Fruit fly (Drosophila melanogaster) whole organism, embryonic: Measurements from ENCODE around the gene CG31468.

ENCODE experiments used
- Aef1 ChIP-seq: fragments of 200-800 bp; sonication (Bioruptor generic); IDR thresholded peaks from 3 replicates; pipeline ENCODE4 v1.3.6; 2022; ENCODE audit warnings: missing biosample characterization, missing genetic modification characterization
- Atf6 ChIP-seq: fragments of 200-800 bp; sonication (Bioruptor generic); IDR thresholded peaks from 2 replicates; pipeline ENCODE4 v1.3.6; 2022; ENCODE audit warnings: missing biosample characterization, missing genetic modification characterization
- B-H1 ChIP-seq: fragments of 200-800 bp; sonication (Bioruptor generic); IDR thresholded peaks from 3 replicates; pipeline ENCODE4 v1.3.6; 2022; ENCODE audit warnings: missing biosample characterization, missing genetic modification characterization
- CG10147 ChIP-seq: fragments of 200-800 bp; sonication (Bioruptor generic); optimal IDR thresholded peaks from 2 replicates; lab custom pipeline; 2019; ENCODE audit warnings: missing biosample characterization, mild to moderate bottlenecking, missing genetic modification characterization, moderate library complexity
- CG11085 ChIP-seq: fragments of 200-800 bp; sonication (Bioruptor generic); IDR thresholded peaks from 2 replicates; pipeline ENCODE4 v1.3.6; 2022; ENCODE audit warnings: missing biosample characterization, missing genetic modification characterization
- CG12659 ChIP-seq: fragments of 200-800 bp; sonication (Bioruptor generic); optimal IDR thresholded peaks from 3 replicates; lab custom pipeline; 2017; ENCODE audit warnings: mild to moderate bottlenecking, missing biosample characterization, missing genetic modification reagents, missing genetic modification characterization
- CG12769 ChIP-seq: fragments of 200-800 bp; sonication (Bioruptor generic); optimal IDR thresholded peaks from 2 replicates; lab custom pipeline; 2019; ENCODE audit warnings: missing biosample characterization, mild to moderate bottlenecking, missing genetic modification characterization, moderate library complexity
- CG13624 ChIP-seq: fragments of 200-800 bp; sonication (Bioruptor generic); optimal IDR thresholded peaks from 2 replicates; lab custom pipeline; 2016; ENCODE audit warnings: missing biosample characterization, missing genetic modification characterization
- CG14050 ChIP-seq: fragments of 200-800 bp; sonication (Bioruptor generic); IDR thresholded peaks from 3 replicates; pipeline ENCODE4 v1.3.6; 2022; ENCODE audit warnings: missing biosample characterization, missing genetic modification characterization
- CG14441 ChIP-seq: fragments of 200-800 bp; sonication (Bioruptor generic); IDR thresholded peaks from 2 replicates; pipeline ENCODE4 v1.3.6; 2022; ENCODE audit warnings: missing biosample characterization, missing genetic modification characterization
- CG17385 ChIP-seq: fragments of 200-800 bp; sonication (Bioruptor generic); optimal IDR thresholded peaks from 3 replicates; lab custom pipeline; 2018; ENCODE audit warnings: missing biosample characterization, mild to moderate bottlenecking, missing genetic modification characterization
- CG17568 ChIP-seq: fragments of 200-800 bp; sonication (Bioruptor generic); optimal IDR thresholded peaks from 2 replicates; lab custom pipeline; 2018; ENCODE audit warnings: missing biosample characterization, mild to moderate bottlenecking, missing genetic modification characterization, moderate library complexity
- CG17829 ChIP-seq: fragments of 200-800 bp; optimal IDR thresholded peaks from 2 replicates; lab custom pipeline; 2019; ENCODE audit warnings: missing biosample characterization, mild to moderate bottlenecking, missing genetic modification characterization, moderate library complexity
- CG2712 ChIP-seq: fragments of 200-800 bp; optimal IDR thresholded peaks from 3 replicates; lab custom pipeline; 2019; ENCODE audit warnings: missing biosample characterization, mild to moderate bottlenecking, missing genetic modification characterization, moderate library complexity
- CG30431 ChIP-seq: fragments of 200-800 bp; sonication (Bioruptor generic); optimal IDR thresholded peaks from 2 replicates; lab custom pipeline; 2017; ENCODE audit warnings: missing biosample characterization, missing genetic modification characterization
- CG32532 ChIP-seq: fragments of 200-800 bp; sonication (Bioruptor generic); IDR thresholded peaks from 2 replicates; pipeline ENCODE4 v1.3.6; 2022; ENCODE audit warnings: missing biosample characterization, missing genetic modification characterization
- CG6654 ChIP-seq: fragments of 200-800 bp; sonication (Bioruptor generic); optimal IDR thresholded peaks from 2 replicates; lab custom pipeline; 2017; ENCODE audit warnings: missing biosample characterization, mild to moderate bottlenecking, missing genetic modification characterization
- CG7271 ChIP-seq: fragments of 200-800 bp; sonication (Bioruptor generic); optimal IDR thresholded peaks from 2 replicates; lab custom pipeline; 2018; ENCODE audit warnings: missing biosample characterization, mild to moderate bottlenecking, missing genetic modification characterization, moderate library complexity
- CG7556 ChIP-seq: fragments of 200-800 bp; sonication (Bioruptor generic); optimal IDR thresholded peaks from 2 replicates; lab custom pipeline; 2017; ENCODE audit warnings: missing biosample characterization, mild to moderate bottlenecking, missing genetic modification characterization
- CG8290 ChIP-seq, 3 experiments: fragments of 200-800 bp; sonication (Bioruptor generic); optimal IDR thresholded peaks; 2 replicates each; lab custom pipeline; 2016 to 2019; ENCODE audit warnings: missing biosample characterization in 3 of 3, missing genetic modification characterization in 3 of 3, mild to moderate bottlenecking in 2 of 3, moderate library complexity in 1 of 3
- CG8944 ChIP-seq: fragments of 200-800 bp; sonication (Bioruptor generic); optimal IDR thresholded peaks from 3 replicates; lab custom pipeline; 2016; ENCODE audit warnings: missing biosample characterization, missing genetic modification characterization
- D19B ChIP-seq: fragments of 200-800 bp; sonication (Bioruptor generic); optimal IDR thresholded peaks from 2 replicates; lab custom pipeline; 2017; ENCODE audit warnings: missing biosample characterization, mild to moderate bottlenecking, missing genetic modification characterization
- MESR4 ChIP-seq: fragments of 200-800 bp; sonication (Bioruptor generic); optimal IDR thresholded peaks from 2 replicates; lab custom pipeline; 2018; ENCODE audit warnings: missing biosample characterization, mild to moderate bottlenecking, missing genetic modification characterization, moderate library complexity
- Nf-YC ChIP-seq: fragments of 200-800 bp; optimal IDR thresholded peaks from 3 replicates; lab custom pipeline; 2019; ENCODE audit warnings: missing biosample characterization, mild to moderate bottlenecking, missing genetic modification characterization, moderate library complexity
- Oli ChIP-seq: fragments of 200-800 bp; sonication (Bioruptor generic); optimal IDR thresholded peaks from 2 replicates; lab custom pipeline; 2018; ENCODE audit warnings: missing biosample characterization, mild to moderate bottlenecking, missing genetic modification characterization, moderate library complexity
- Ptx1 ChIP-seq: fragments of 200-800 bp; sonication (Bioruptor generic); IDR thresholded peaks from 2 replicates; pipeline ENCODE4 v1.3.6; 2022; ENCODE audit warnings: missing biosample characterization, missing genetic modification characterization
- Ssrp ChIP-seq: fragments of 200-800 bp; sonication (Bioruptor generic); optimal IDR thresholded peaks from 2 replicates; lab custom pipeline; 2018; ENCODE audit warnings: missing biosample characterization, mild to moderate bottlenecking, missing genetic modification characterization, moderate library complexity
- Stat92E ChIP-seq, 3 experiments: fragments of >200 bp in 2 of 3; fragments of 200-800 bp in 1 of 3; sonication (Bioruptor generic) in 1 of 3; optimal IDR thresholded peaks; 2 replicates each; lab custom pipeline; 2017 to 2019; ENCODE audit warnings: missing biosample characterization in 3 of 3, missing genetic modification characterization in 3 of 3, mild to moderate bottlenecking in 1 of 3, moderate library complexity in 1 of 3
- Taf1 ChIP-seq: fragments of 200-800 bp; sonication (Bioruptor generic); IDR thresholded peaks from 2 replicates; pipeline ENCODE4 v1.3.6; 2022; ENCODE audit warnings: missing biosample characterization, missing genetic modification characterization
- aop ChIP-seq: fragments of 200-800 bp; sonication (Bioruptor generic); IDR thresholded peaks from 2 replicates; pipeline ENCODE4 v1.3.6; 2022; ENCODE audit warnings: missing biosample characterization, missing genetic modification characterization
- ato ChIP-seq: fragments of 200-800 bp; sonication (Bioruptor generic); IDR thresholded peaks from 2 replicates; pipeline ENCODE4 v1.3.6; 2022; ENCODE audit warnings: missing biosample characterization, missing genetic modification characterization; ENCODE audit not compliant: partially characterized antibody
- en ChIP-seq: fragments of 200-800 bp; sonication (Bioruptor generic); optimal IDR thresholded peaks from 2 replicates; lab custom pipeline; 2016; ENCODE audit warnings: missing biosample characterization, missing genetic modification characterization
- esg ChIP-seq: fragments of 200-800 bp; sonication (Bioruptor generic); conservative IDR thresholded peaks from 2 replicates; pipeline ENCODE4 v1.3.6; 2022; ENCODE audit warnings: missing biosample characterization, missing genetic modification characterization
- ind ChIP-seq: fragments of 200-800 bp; sonication (Bioruptor generic); optimal IDR thresholded peaks from 3 replicates; lab custom pipeline; 2016; ENCODE audit warnings: missing biosample characterization, missing genetic modification characterization
- knrl ChIP-seq: fragments of 200-800 bp; sonication (Bioruptor generic); IDR thresholded peaks from 3 replicates; pipeline ENCODE4 v1.3.6; 2022; ENCODE audit warnings: missing biosample characterization, missing genetic modification characterization; ENCODE audit not compliant: partially characterized antibody
- lola ChIP-seq, 3 experiments: fragments of >200 bp in 2 of 3; fragments of 200-800 bp in 1 of 3; sonication (Bioruptor generic) in 1 of 3; optimal IDR thresholded peaks; 2 replicates each; lab custom pipeline; 2017 to 2019; ENCODE audit warnings: missing biosample characterization in 3 of 3, missing genetic modification characterization in 3 of 3, mild to moderate bottlenecking in 1 of 3, moderate library complexity in 1 of 3
- mld ChIP-seq: fragments of 200-800 bp; sonication (Bioruptor generic); IDR thresholded peaks from 3 replicates; pipeline ENCODE4 v1.3.6; 2022; ENCODE audit warnings: missing biosample characterization, missing genetic modification characterization; ENCODE audit not compliant: partially characterized antibody
- nerfin-1 ChIP-seq: fragments of 200-800 bp; sonication (Bioruptor generic); optimal IDR thresholded peaks from 3 replicates; lab custom pipeline; 2019; ENCODE audit warnings: missing biosample characterization, mild to moderate bottlenecking, missing genetic modification characterization, moderate library complexity
- oc ChIP-seq: fragments of 200-800 bp; sonication (Bioruptor generic); optimal IDR thresholded peaks from 2 replicates; lab custom pipeline; 2018; ENCODE audit warnings: missing biosample characterization, mild to moderate bottlenecking, missing genetic modification characterization, moderate library complexity
- org-1 ChIP-seq: fragments of 200-800 bp; sonication (Bioruptor generic); optimal IDR thresholded peaks from 2 replicates; lab custom pipeline; 2017; ENCODE audit warnings: missing biosample characterization, missing genetic modification characterization
- pan ChIP-seq, 4 experiments: fragments of >200 bp in 3 of 4; fragments of 200-800 bp in 1 of 4; sonication (Bioruptor generic) in 1 of 4; optimal IDR thresholded peaks in 3 of 4; IDR thresholded peaks in 1 of 4; 2 replicates each; pipeline versions ENCODE4 v1.3.6 to Lab custom; 2017 to 2022; ENCODE audit warnings: missing biosample characterization in 2 of 4, missing genetic modification characterization in 2 of 4, mixed read lengths in 1 of 4
- rib ChIP-seq: fragments of 200-800 bp; sonication (Bioruptor generic); IDR thresholded peaks from 2 replicates; pipeline ENCODE4 v1.3.6; 2022; ENCODE audit warnings: missing biosample characterization, missing genetic modification characterization
- salm ChIP-seq: fragments of 200-800 bp; sonication (Bioruptor generic); optimal IDR thresholded peaks from 2 replicates; lab custom pipeline; 2018; ENCODE audit warnings: missing biosample characterization, mild to moderate bottlenecking, missing genetic modification characterization
- tll ChIP-seq, 2 experiments: fragments of 200-800 bp in 1 of 2; fragments of >200 bp in 1 of 2; sonication (Bioruptor generic) in 1 of 2; optimal IDR thresholded peaks; 2 replicates each; lab custom pipeline; 2017 to 2019; ENCODE audit warnings: missing biosample characterization in 2 of 2, missing genetic modification characterization in 2 of 2, mild to moderate bottlenecking in 1 of 2, moderate library complexity in 1 of 2
- tna ChIP-seq: fragments of 200-800 bp; sonication (Bioruptor generic); IDR thresholded peaks from 2 replicates; pipeline ENCODE4 v1.3.6; 2022; ENCODE audit warnings: missing biosample characterization, missing genetic modification characterization; ENCODE audit not compliant: partially characterized antibody
- unc-4 ChIP-seq: fragments of 200-800 bp; sonication (Bioruptor generic); IDR thresholded peaks from 2 replicates; pipeline ENCODE4 v1.3.6; 2022; ENCODE audit warnings: missing biosample characterization, missing genetic modification characterization; ENCODE audit not compliant: partially characterized antibody
- zen ChIP-seq: fragments of 200-800 bp; sonication (Bioruptor generic); optimal IDR thresholded peaks from 3 replicates; lab custom pipeline; 2018; ENCODE audit warnings: missing biosample characterization, mild to moderate bottlenecking, missing genetic modification characterization, moderate library complexity

Gene CG31468

dm6 chr3R:23723381-23724034, 23.4 kb upstream of the CG31468 start (continued):
- TF ChIP-seq pan (optimal IDR thresholded peaks at IDR 0.05; lab: Kevin White, UChicago) (no peak), pan (GFP tag; optimal IDR thresholded peaks at IDR 0.05 in 1 of 2, IDR thresholded peaks at IDR 0.05 in 1 of 2) (peak in 1 of 2 experiments; percentile 79), zen (tag; lab: Kevin White, UChicago) (no peak), CG30431 (GFP tag; lab: Kevin White, UChicago) (no peak), CG2712 (tag; lab: Kevin White, UChicago) (peak; percentile 48), ato (no peak), Ptx1 (GFP tag; lab: Robert Waterston, UW) (peak; percentile 17; the same call in 1 of the 2 replicates), CG14441 (GFP tag; lab: Robert Waterston, UW) (peak; percentile 43; the same call in 1 of the 2 replicates), Nf-YC (tag; lab: Kevin White, UChicago) (no peak), MESR4 (no peak), mld (GFP tag; lab: Robert Waterston, UW) (no peak), CG8290 (GFP tag; optimal IDR thresholded peaks at IDR 0.05; lab: Kevin White, UChicago) (peak; percentile 37), CG8290 (tag; optimal IDR thresholded peaks at IDR 0.05; lab: Kevin White, UChicago) (peak in 1 of 2 experiments; percentile 51), CG12659 (GFP tag; lab: Kevin White, UChicago) (no peak), CG11085 (GFP tag; lab: Robert Waterston, UW) (no peak), en (no peak), B-H1 (GFP tag; lab: Robert Waterston, UW) (no peak), CG7271 (tag; lab: Kevin White, UChicago) (no peak), tll (GFP tag; optimal IDR thresholded peaks at IDR 0.05; lab: Kevin White, UChicago) (no peak), CG17568 (GFP tag; lab: Kevin White, UChicago) (peak; percentile 48), Atf6 (peak; percentile 52; the same call in 1 of the 2 replicates), Taf1 (GFP tag; lab: Robert Waterston, UW) (peak; percentile 15; the same call in 1 of the 2 replicates), Stat92E (GFP tag; optimal IDR thresholded peaks at IDR 0.05; lab: Kevin White, UChicago) (peak in 1 of 3 experiments; percentile 47), lola (GFP tag; optimal IDR thresholded peaks at IDR 0.05; lab: Kevin White, UChicago) (no peak), CG7556 (no peak), CG12769 (tag; lab: Kevin White, UChicago) (no peak), rib (GFP tag; lab: Robert Waterston, UW) (peak; percentile 3; the same call in 1 of the 2 replicates), CG32532 (GFP tag; lab: Robert Waterston, UW) (no peak), Aef1 (no peak), unc-4 (GFP tag; lab: Robert Waterston, UW) (no peak), salm (no peak), CG17385 (GFP tag; lab: Kevin White, UChicago) (peak; percentile 25), esg (GFP tag; lab: Robert Waterston, UW) (no peak), nerfin-1 (tag; lab: Kevin White, UChicago) (peak; percentile 54), CG8944 (GFP tag; lab: Kevin White, UChicago) (no peak), CG10147 (GFP tag; lab: Kevin White, UChicago) (no peak), aop (GFP tag; lab: Robert Waterston, UW) (no peak), CG6654 (GFP tag; lab: Kevin White, UChicago) (no peak), Oli (tag; lab: Kevin White, UChicago) (no peak), CG14050 (peak; percentile 69; the same call in 2 of the 3 replicates), knrl (GFP tag; lab: Robert Waterston, UW) (no peak), Ssrp (tag; lab: Kevin White, UChicago) (no peak), tna (GFP tag; lab: Robert Waterston, UW) (no peak), oc (tag; lab: Kevin White, UChicago) (no peak), D19B (no peak), CG13624 (GFP tag; lab: Kevin White, UChicago) (no peak), ind (GFP tag; lab: Kevin White, UChicago) (peak; percentile 18), CG17829 (tag; lab: Kevin White, UChicago) (no peak), org-1 (GFP tag; lab: Kevin White, UChicago) (peak; percentile 46)
